Fruit fly (Drosophila melanogaster) whole organism, wandering third instar larva: ENCODE measurements around the gene CG34001.

Experiments used
- Abd-B ChIP-seq: fragments of >200 bp; optimal IDR thresholded peaks from 2 replicates; lab custom pipeline; 2017; ENCODE audit warnings: missing biosample characterization, missing genetic modification characterization
- CG9705 ChIP-seq: fragments of 200-800 bp; sonication (Bioruptor generic); optimal IDR thresholded peaks from 2 replicates; lab custom pipeline; 2018; ENCODE audit warnings: missing biosample characterization, mild to moderate bottlenecking, missing genetic modification characterization
- CrebA ChIP-seq: fragments of 200-800 bp; sonication (Bioruptor generic); optimal IDR thresholded peaks from 2 replicates; lab custom pipeline; 2016; ENCODE audit warnings: missing biosample characterization, mild to moderate bottlenecking, missing genetic modification characterization, borderline replicate concordance
- Dif ChIP-seq: fragments of 200-275, 200-300 bp; sonication (Bioruptor generic); optimal IDR thresholded peaks from 2 replicates; lab custom pipeline; 2018; ENCODE audit warnings: missing biosample characterization, missing genetic modification characterization; ENCODE audit not compliant: partially characterized antibody
- GATAd ChIP-seq: sonication (Bioruptor generic); optimal IDR thresholded peaks from 2 replicates; lab custom pipeline; 2016; ENCODE audit warnings: missing biosample characterization, missing genetic modification characterization
- Hr83 ChIP-seq: fragments of 200-300 bp; sonication (Bioruptor generic); optimal IDR thresholded peaks from 2 replicates; lab custom pipeline; 2016; ENCODE audit warnings: missing biosample characterization, mild to moderate bottlenecking, missing genetic modification characterization, moderate library complexity; ENCODE audit not compliant: poor library complexity, severe bottlenecking
- Mio ChIP-seq: sonication (Bioruptor generic); optimal IDR thresholded peaks from 2 replicates; lab custom pipeline; 2016; ENCODE audit warnings: missing biosample characterization, missing genetic modification characterization
- br ChIP-seq: fragments of 200-800 bp; sonication (Bioruptor generic); optimal IDR thresholded peaks from 2 replicates; lab custom pipeline; 2016; ENCODE audit warnings: missing biosample characterization, missing genetic modification characterization
- ey ChIP-seq: fragments of 200-800 bp; sonication (Bioruptor generic); optimal IDR thresholded peaks from 2 replicates; lab custom pipeline; 2016; ENCODE audit warnings: missing biosample characterization, missing genetic modification characterization
- h ChIP-seq: fragments of 200-800 bp; sonication (Bioruptor generic); optimal IDR thresholded peaks from 3 replicates; lab custom pipeline; 2016; ENCODE audit warnings: missing biosample characterization, mild to moderate bottlenecking, missing genetic modification characterization
- usp ChIP-seq: fragments of >200 bp; optimal IDR thresholded peaks from 2 replicates; lab custom pipeline; 2017; ENCODE audit warnings: missing biosample characterization, missing genetic modification characterization

- no peak for TF ChIP-seq usp
- no peak for TF ChIP-seq br (GFP tag; lab: Kevin White, UChicago)
- no peak for TF ChIP-seq Mio
- no peak for TF ChIP-seq CG9705 (GFP tag; lab: Kevin White, UChicago)
- TF ChIP-seq GATAd: no peak
- TF ChIP-seq Abd-B (GFP tag; lab: Kevin White, UChicago): no peak
- no peak for TF ChIP-seq Dif (GFP tag; lab: Kevin White, UChicago)
- TF ChIP-seq h (GFP tag; lab: Kevin White, UChicago): no peak
- TF ChIP-seq ey (GFP tag; lab: Kevin White, UChicago): no peak
- no peak for TF ChIP-seq CrebA (GFP tag; lab: Kevin White, UChicago)
- no peak for TF ChIP-seq Hr83 (GFP tag; lab: Kevin White, UChicago)
Measured at dm6 chr3L:10663190-10663763, 32.4 kb downstream of the CG34001 start, which contains the start of gene Adi1.
